Worm (Caenorhabditis elegans): Measurements from ENCODE around the gene Y39A1A.22.

Y39A1A.22 gene

DNA sequence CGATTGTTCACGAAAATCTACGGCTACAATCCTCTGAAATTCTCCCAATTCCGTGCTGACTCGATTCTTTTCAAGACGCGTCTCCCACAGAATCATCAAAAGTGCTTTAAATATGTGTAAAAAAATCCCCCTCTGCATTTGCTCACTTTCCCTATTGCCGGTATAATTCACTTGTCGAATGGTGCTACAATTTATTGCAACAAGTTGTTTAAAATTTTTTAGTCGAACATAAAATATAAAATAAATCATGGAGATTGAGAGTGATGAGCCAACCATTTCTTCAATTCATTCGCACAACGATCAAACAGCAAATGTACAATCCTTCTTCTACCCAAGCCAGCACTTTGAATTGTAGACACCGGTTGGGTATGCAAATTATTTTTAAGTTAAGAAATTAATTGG lies 39.6 kb upstream of the Y39A1A.22 start (continued):
- TF ChIP-seq efl-1 (GFP tag; optimal IDR thresholded peaks at IDR 0.05), result peak; percentile 62
- TF ChIP-seq F57C9.4 (tag; optimal IDR thresholded peaks at IDR 0.05), result peak; percentile 40
- TF ChIP-seq ceh-27 (GFP tag; optimal IDR thresholded peaks at IDR 0.05), result peak; percentile 14
- TF ChIP-seq nfya-2 (GFP tag; IDR thresholded peaks at IDR 0.05), result peak; percentile 45; the same call in 1 of the 2 replicates
- no peak for TF ChIP-seq nfya-1 (tag; optimal IDR thresholded peaks at IDR 0.05; ENCODE audit: borderline replicate concordance, insufficient read depth)
- peak; percentile 53 for TF ChIP-seq attf-5 (GFP tag; optimal IDR thresholded peaks at IDR 0.05)
- peak; percentile 80 for TF ChIP-seq die-1 (tag; optimal IDR thresholded peaks at IDR 0.05)
- peak; percentile 94 for TF ChIP-seq Y53G8AR.9 (GFP tag; conservative IDR thresholded peaks at IDR 0.05)
- TF ChIP-seq bed-2 (GFP tag; IDR thresholded peaks at IDR 0.05), result no peak
- peak; percentile 11; the same call in 1 of the 2 replicates for TF ChIP-seq ztf-25 (GFP tag; IDR thresholded peaks at IDR 0.05)
- no peak for TF ChIP-seq egl-18 (GFP tag; IDR thresholded peaks at IDR 0.05)
- TF ChIP-seq Y95B8A.8 (GFP tag; IDR thresholded peaks at IDR 0.05), result peak; percentile 88
- peak; percentile 93; the same call in 1 of the 2 replicates for TF ChIP-seq B0336.3 (GFP tag; IDR thresholded peaks at IDR 0.05)
- peak; percentile 66 for TF ChIP-seq rcor-1 (GFP tag; IDR thresholded peaks at IDR 0.05)
- no peak for TF ChIP-seq akir-1 (GFP tag; optimal IDR thresholded peaks at IDR 0.05)
- TF ChIP-seq unc-62 (GFP tag; optimal IDR thresholded peaks at IDR 0.05), result no peak
- peak; percentile 82 for TF ChIP-seq F39B2.1 (GFP tag; IDR thresholded peaks at IDR 0.05)
- TF ChIP-seq somi-1 (GFP tag; optimal IDR thresholded peaks at IDR 0.05), result no peak
- TF ChIP-seq K12H6.12 (tag; optimal IDR thresholded peaks at IDR 0.05), result no peak
- peak; percentile 76 for TF ChIP-seq lin-54 (GFP tag; optimal IDR thresholded peaks at IDR 0.05)
- TF ChIP-seq snpc-1.3 (tag; optimal IDR thresholded peaks at IDR 0.05; ENCODE audit: insufficient read depth), result peak; percentile 69
- TF ChIP-seq pbrm-1 (GFP tag; IDR thresholded peaks at IDR 0.05), result peak; percentile 75; the same call in 1 of the 2 replicates
- TF ChIP-seq cebp-1 (GFP tag; IDR thresholded peaks at IDR 0.05), result no peak
- peak; percentile 61 for TF ChIP-seq cebp-1 (tag; optimal IDR thresholded peaks at IDR 0.05)
- TF ChIP-seq zim-3 (tag; optimal IDR thresholded peaks at IDR 0.05), result peak; percentile 44
- peak; percentile 87 for TF ChIP-seq attf-6 (GFP tag; IDR thresholded peaks at IDR 0.05)
- TF ChIP-seq lir-1 (GFP tag; conservative IDR thresholded peaks at IDR 0.05), result no peak
- peak; percentile 51 for TF ChIP-seq F33H1.4 (GFP tag; IDR thresholded peaks at IDR 0.05)
- no peak for TF ChIP-seq B0261.1 (tag; optimal IDR thresholded peaks at IDR 0.05)
- peak; percentile 70; the same call in 1 of the 2 replicates for TF ChIP-seq ceh-40 (GFP tag; IDR thresholded peaks at IDR 0.05)
- TF ChIP-seq ztf-18 (tag; optimal IDR thresholded peaks at IDR 0.05), result peak; percentile 70
- TF ChIP-seq hmg-20 (GFP tag; IDR thresholded peaks at IDR 0.05), result no peak
- TF ChIP-seq ets-4 (GFP tag; optimal IDR thresholded peaks at IDR 0.05), result peak; percentile 49
- no peak for TF ChIP-seq lin-40 (tag; optimal IDR thresholded peaks at IDR 0.05)
- TF ChIP-seq mcd-1 (GFP tag; IDR thresholded peaks at IDR 0.05), result peak; percentile 37
- no peak for TF ChIP-seq ceh-91 (GFP tag; IDR thresholded peaks at IDR 0.05)
- TF ChIP-seq xnd-1 (tag; optimal IDR thresholded peaks at IDR 0.05), result peak; percentile 68
- peak; percentile 89 for TF ChIP-seq ekl-4 (GFP tag; IDR thresholded peaks at IDR 0.05)
- peak; percentile 43 for TF ChIP-seq nhr-90 (tag; optimal IDR thresholded peaks at IDR 0.05)
- peak; percentile 84 for TF ChIP-seq madf-3 (GFP tag; IDR thresholded peaks at IDR 0.05)
- no peak for TF ChIP-seq nhr-179 (tag; optimal IDR thresholded peaks at IDR 0.05)
- peak; percentile 33 for TF ChIP-seq mxl-1 (tag; optimal IDR thresholded peaks at IDR 0.05)
- no peak for TF ChIP-seq ztf-3 (GFP tag; optimal IDR thresholded peaks at IDR 0.05)
- 0 out of 2 replicates have a peak, but pooled peaks have one; percentile 7 for TF ChIP-seq egrh-3 (GFP tag; IDR thresholded peaks at IDR 0.05)
- TF ChIP-seq attf-3 (GFP tag; conservative IDR thresholded peaks at IDR 0.05), result no peak
- no peak for TF ChIP-seq let-526 (GFP tag; IDR thresholded peaks at IDR 0.05)
- TF ChIP-seq hlh-12 (tag; optimal IDR thresholded peaks at IDR 0.05), result peak; percentile 50
- TF ChIP-seq F52B5.7 (tag; optimal IDR thresholded peaks at IDR 0.05), result peak; percentile 73
- peak; percentile 25 for TF ChIP-seq ztf-22 (GFP tag; optimal IDR thresholded peaks at IDR 0.05)
